Worm (Caenorhabditis elegans) whole organism, mixed stage, embryonic: ENCODE results near the gene comt-3.

Experiments
- M03D4.4 ChIP-seq: sonication (generic microtip); optimal IDR thresholded peaks from 2 replicates; lab custom pipeline; 2017; ENCODE audit warnings: mild to moderate bottlenecking, missing genetic modification characterization, missing compliant biosample characterization
- ces-1 ChIP-seq: fragments of 150-350 bp; optimal IDR thresholded peaks from 2 replicates; lab custom pipeline; 2014; ENCODE audit warnings: missing biosample characterization, missing genetic modification reagents, missing genetic modification characterization
- drap-1 ChIP-seq: fragments of 200-800 bp; sonication (Bioruptor generic); optimal IDR thresholded peaks from 3 replicates; lab custom pipeline; 2018; ENCODE audit warnings: mild to moderate bottlenecking, missing genetic modification characterization, missing compliant biosample characterization
- elt-1 ChIP-seq: sonication (generic microtip); optimal IDR thresholded peaks from 2 replicates; lab custom pipeline; 2017; ENCODE audit warnings: missing genetic modification characterization, mild to moderate bottlenecking, missing compliant biosample characterization, antibody characterized with exemption, moderate library complexity, borderline replicate concordance; ENCODE audit not compliant: insufficient read depth
- elt-3 ChIP-seq: fragments of 150-350 bp; optimal IDR thresholded peaks from 2 replicates; lab custom pipeline; 2014; ENCODE audit warnings: missing biosample characterization, missing genetic modification characterization
- lin-13 ChIP-seq: fragments of 150-350 bp; optimal IDR thresholded peaks from 2 replicates; lab custom pipeline; 2014; ENCODE audit warnings: missing biosample characterization, missing genetic modification characterization
- lsy-2 ChIP-seq: fragments of 150-350 bp; optimal IDR thresholded peaks from 2 replicates; lab custom pipeline; 2014; ENCODE audit warnings: missing biosample characterization, missing genetic modification characterization
- nhr-28 ChIP-seq: fragments of 150-350 bp; optimal IDR thresholded peaks from 2 replicates; lab custom pipeline; 2014; ENCODE audit warnings: missing biosample characterization, missing genetic modification characterization
- nhr-76 ChIP-seq: sonication (generic microtip); optimal IDR thresholded peaks from 2 replicates; lab custom pipeline; 2017; ENCODE audit warnings: missing biosample characterization, missing genetic modification characterization
- sem-2 ChIP-seq: fragments of 200-800 bp; sonication (Bioruptor generic); optimal IDR thresholded peaks from 2 replicates; lab custom pipeline; 2018; ENCODE audit warnings: mild to moderate bottlenecking, missing genetic modification characterization, missing compliant biosample characterization
- snpc-4 ChIP-seq: fragments of 150-350 bp; optimal IDR thresholded peaks from 2 replicates; lab custom pipeline; 2014; ENCODE audit warnings: missing biosample characterization, missing genetic modification characterization
- sptf-1 ChIP-seq: sonication (generic microtip); optimal IDR thresholded peaks from 2 replicates; lab custom pipeline; 2017; ENCODE audit warnings: mild to moderate bottlenecking, missing genetic modification characterization, moderate library complexity, missing compliant biosample characterization
- unc-39 ChIP-seq: fragments of 150-350 bp; optimal IDR thresholded peaks from 2 replicates; lab custom pipeline; 2014; ENCODE audit warnings: missing biosample characterization, missing genetic modification characterization
- unc-62 ChIP-seq: fragments of 150-350 bp; optimal IDR thresholded peaks from 2 replicates; lab custom pipeline; 2014; ENCODE audit warnings: missing biosample characterization, missing genetic modification reagents, missing genetic modification characterization

DNA sequence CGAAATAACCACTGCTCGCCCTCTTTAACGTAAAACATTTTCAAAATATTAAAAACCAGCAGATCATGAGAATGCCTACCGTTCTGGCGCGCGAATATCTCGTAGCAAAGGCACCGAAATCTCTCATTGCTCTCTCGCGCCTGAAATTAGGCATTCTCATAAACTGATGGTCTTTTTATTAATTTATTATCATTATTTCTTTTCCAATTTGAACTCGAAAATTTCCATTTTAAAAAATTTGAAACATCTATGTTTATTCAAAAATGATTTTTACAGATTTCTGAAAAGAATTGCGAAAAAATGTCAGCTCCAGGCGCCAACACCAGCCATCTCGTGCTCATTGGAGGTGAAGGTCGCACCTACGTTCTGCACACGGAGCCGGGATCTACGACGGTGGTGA, 27.5 kb upstream of the comt-3 start, which contains the start of gene F59A7.12:
- no peak for TF ChIP-seq drap-1 (GFP tag; lab: Kevin White, UChicago)
- TF ChIP-seq elt-3 (tag; lab: Kevin White, UChicago), result no peak
- TF ChIP-seq lsy-2, result no peak
- no peak for TF ChIP-seq unc-62 (GFP tag; lab: Kevin White, UChicago)
- TF ChIP-seq nhr-76 (tag; lab: Kevin White, UChicago), result no peak
- no peak for TF ChIP-seq nhr-28 (tag; lab: Kevin White, UChicago)
- no peak for TF ChIP-seq ces-1 (GFP tag; lab: Kevin White, UChicago)
- no peak for TF ChIP-seq elt-1 (tag; lab: Kevin White, UChicago)
- TF ChIP-seq sem-2 (GFP tag; lab: Kevin White, UChicago), result no peak
- TF ChIP-seq lin-13, result no peak
- no peak for TF ChIP-seq unc-39 (tag; lab: Kevin White, UChicago)
- no peak for TF ChIP-seq M03D4.4
- no peak for TF ChIP-seq sptf-1 (tag; lab: Kevin White, UChicago)
- no peak for TF ChIP-seq snpc-4 (tag; lab: Kevin White, UChicago)
